Worm (Caenorhabditis elegans) whole organism, L4/young adult: ENCODE results near the gene gmpr-1.

Experiments
- dao-5 ChIP-seq: sonication (generic microtip); optimal IDR thresholded peaks from 2 replicates; lab custom pipeline; 2016; ENCODE audit warnings: missing genotype, missing genetic modification characterization, moderate library complexity, missing compliant biosample characterization
- him-1 ChIP-seq: sonication (generic microtip); optimal IDR thresholded peaks from 2 replicates; lab custom pipeline; 2016; ENCODE audit warnings: missing genotype, missing genetic modification reagents, missing genetic modification characterization, missing compliant biosample characterization

ce11 chrV:4372986-4373385 lies 1.8 kb upstream of the gmpr-1 start:
- TF ChIP-seq him-1 (tag; lab: Kevin White, UChicago) = no peak
- no peak for TF ChIP-seq dao-5 (tag; lab: Kevin White, UChicago)
